Worm (Caenorhabditis elegans) whole organism, young adult: ENCODE data around the gene F11D11.21.

Experiments used
- F57C9.4 ChIP-seq: sonication (generic microtip); optimal IDR thresholded peaks from 2 replicates; lab custom pipeline; 2017; ENCODE audit warnings: mild to moderate bottlenecking, missing genetic modification characterization, missing compliant biosample characterization
- lag-1 ChIP-seq: fragments of 200-800 bp; sonication (Bioruptor generic); IDR thresholded peaks from 2 replicates; pipeline ENCODE4 v1.3.6; 2022; ENCODE audit warnings: missing genetic modification reagents, missing genetic modification characterization, missing compliant biosample characterization

DNA sequence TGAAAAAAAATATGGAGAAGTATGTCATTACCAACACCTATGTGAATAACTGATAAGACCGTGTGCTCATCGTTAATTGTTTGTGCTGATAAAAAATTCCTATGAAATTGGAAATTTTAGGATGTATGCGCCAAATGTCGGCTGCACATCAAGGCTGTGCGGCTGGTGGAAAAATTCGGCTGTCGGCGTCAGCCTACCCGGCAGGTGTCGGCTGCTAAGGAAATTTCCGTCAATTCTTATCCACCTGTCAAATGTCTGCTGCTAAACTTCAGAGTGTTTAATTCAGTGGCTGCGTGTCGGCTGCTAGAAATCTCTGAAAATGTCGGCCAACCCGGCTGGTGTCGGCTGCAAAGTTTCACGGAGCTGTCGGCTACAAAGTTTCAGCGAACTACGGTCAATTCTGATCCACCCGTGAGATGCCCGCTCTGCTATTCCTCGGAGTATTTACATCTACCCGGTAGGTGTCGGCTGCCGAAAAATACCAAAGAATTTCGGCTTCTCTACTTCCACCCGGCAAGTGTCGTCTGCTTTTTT is 30.3 kb downstream of the F11D11.21 start, which contains the start of gene Y17D7C.2:
- TF ChIP-seq F57C9.4 (tag; lab: Kevin White, UChicago) (no peak), lag-1 (GFP tag; lab: Robert Waterston, UW) (no peak)
